Fruit fly (Drosophila melanogaster): ENCODE measurements around the gene CG31111.

Gene CG31111

DNA sequence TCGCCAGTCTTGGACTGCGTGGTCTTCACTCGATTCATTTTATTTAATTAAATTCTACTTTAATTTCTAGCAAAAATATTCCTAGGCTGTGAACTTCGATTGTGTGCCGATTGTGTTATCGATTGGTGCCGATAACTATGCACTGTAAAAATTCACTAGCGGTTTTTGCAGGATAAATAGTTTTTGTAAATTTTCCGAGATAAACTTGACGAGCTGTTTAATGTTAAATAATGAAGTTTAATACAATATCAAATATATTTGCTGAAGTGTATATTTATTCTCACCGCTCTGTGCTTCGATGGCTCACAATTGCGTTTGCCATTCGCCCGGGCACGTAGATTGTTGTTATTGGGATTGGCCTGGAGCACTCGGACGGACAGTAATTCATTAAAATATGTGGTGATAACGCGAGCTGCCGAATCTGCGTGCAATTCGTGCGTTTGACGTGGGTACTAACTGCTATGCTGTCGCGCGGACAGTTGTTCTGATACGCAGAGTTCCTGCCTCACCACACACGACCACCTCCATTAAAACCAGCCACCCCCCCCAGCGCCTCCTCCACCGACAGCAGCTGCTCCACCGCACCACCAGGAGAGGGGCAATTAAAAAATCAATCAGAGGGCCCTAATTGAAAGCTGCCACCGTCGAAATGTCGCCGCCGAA lies 31.0 kb downstream of the CG31111 start, which contains the start of the genes EMC6 and Hr96 (continued):
- peak; percentile 96 for TF ChIP-seq gem (tag; optimal IDR thresholded peaks at IDR 0.05)
- peak; percentile 83 for TF ChIP-seq CG6683 (GFP tag; optimal IDR thresholded peaks at IDR 0.05)
- peak; percentile 88 for TF ChIP-seq pzg (GFP tag; optimal IDR thresholded peaks at IDR 0.05)
- peak; percentile 71; the same call in 1 of the 2 replicates for TF ChIP-seq bowl (GFP tag; IDR thresholded peaks at IDR 0.05)
- peak; percentile 81 for TF ChIP-seq mirr (GFP tag; optimal IDR thresholded peaks at IDR 0.05)
- peak; percentile 93 for TF ChIP-seq Oaz (GFP tag; IDR thresholded peaks at IDR 0.05)
- TF ChIP-seq CG15011 (GFP tag; optimal IDR thresholded peaks at IDR 0.05), result peak; percentile 73
- peak; percentile 91 for TF ChIP-seq CG8944 (GFP tag; optimal IDR thresholded peaks at IDR 0.05)
- peak; percentile 87 for TF ChIP-seq cas (GFP tag; IDR thresholded peaks at IDR 0.05)
- TF ChIP-seq h (optimal IDR thresholded peaks at IDR 0.05), result no peak
- TF ChIP-seq MTF-1 (GFP tag; optimal IDR thresholded peaks at IDR 0.05; ENCODE audit: borderline replicate concordance), result peak; percentile 88
- peak; percentile 87 for TF ChIP-seq CG17385 (GFP tag; optimal IDR thresholded peaks at IDR 0.05)
- peak; percentile 71 for TF ChIP-seq CG31388 (GFP tag; optimal IDR thresholded peaks at IDR 0.05)
- TF ChIP-seq Gsc (GFP tag; IDR thresholded peaks at IDR 0.05), result peak; percentile 65
- TF ChIP-seq CG14965 (GFP tag; optimal IDR thresholded peaks at IDR 0.05; ENCODE audit: borderline replicate concordance), result peak; percentile 48
- TF ChIP-seq bigmax (GFP tag; optimal IDR thresholded peaks at IDR 0.05), result peak; percentile 30
- TF ChIP-seq Side (GFP tag; optimal IDR thresholded peaks at IDR 0.05), result peak; percentile 92
- peak; percentile 98 for TF ChIP-seq Aef1 (GFP tag; IDR thresholded peaks at IDR 0.05)
- TF ChIP-seq odd (GFP tag; optimal IDR thresholded peaks at IDR 0.05), result peak; percentile 79
- peak; percentile 95 for TF ChIP-seq crol (GFP tag; IDR thresholded peaks at IDR 0.05)
- peak; percentile 94 for TF ChIP-seq tin (GFP tag; optimal IDR thresholded peaks at IDR 0.05)
- TF ChIP-seq tap (tag; optimal IDR thresholded peaks at IDR 0.05), result peak; percentile 87
- peak; percentile 91 for TF ChIP-seq CG18619 (GFP tag; optimal IDR thresholded peaks at IDR 0.05)
- TF ChIP-seq CG7928 (GFP tag; optimal IDR thresholded peaks at IDR 0.05), result peak; percentile 68
- TF ChIP-seq MBD-R2 (GFP tag; IDR thresholded peaks at IDR 0.05), result peak; percentile 97
- TF ChIP-seq sc (optimal IDR thresholded peaks at IDR 0.05), result no peak
- TF ChIP-seq sc (GFP tag; optimal IDR thresholded peaks at IDR 0.05), result peak; percentile 77
- TF ChIP-seq Mrtf (GFP tag; IDR thresholded peaks at IDR 0.05), result peak; percentile 91
- peak; percentile 95 for TF ChIP-seq Ptx1 (GFP tag; IDR thresholded peaks at IDR 0.05)
- TF ChIP-seq CG2199 (GFP tag; IDR thresholded peaks at IDR 0.05), result peak; percentile 87; the same call in 2 of the 3 replicates
- TF ChIP-seq zen (tag; optimal IDR thresholded peaks at IDR 0.05), result peak; percentile 94
- TF ChIP-seq tup (GFP tag; optimal IDR thresholded peaks at IDR 0.05), result peak; percentile 91
- TF ChIP-seq Dfd (GFP tag; optimal IDR thresholded peaks at IDR 0.05), result no peak
- TF ChIP-seq CG1233 (GFP tag; optimal IDR thresholded peaks at IDR 0.05), result peak; percentile 87
- no peak for TF ChIP-seq CG8478 (optimal IDR thresholded peaks at IDR 0.05)
- peak; percentile 97 for TF ChIP-seq CG30403 (GFP tag; optimal IDR thresholded peaks at IDR 0.05)
- TF ChIP-seq CG32532 (GFP tag; IDR thresholded peaks at IDR 0.05), result peak; percentile 97
- TF ChIP-seq CG4617 (GFP tag; optimal IDR thresholded peaks at IDR 0.05; ENCODE audit: borderline replicate concordance), result peak; percentile 99
- peak; percentile 86 for TF ChIP-seq CG2116 (GFP tag; optimal IDR thresholded peaks at IDR 0.05)
- TF ChIP-seq pho (GFP tag; optimal IDR thresholded peaks at IDR 0.05), result peak; percentile 96
- peak; percentile 75 for TF ChIP-seq Hmx (GFP tag; optimal IDR thresholded peaks at IDR 0.05)
- TF ChIP-seq CG1529 (GFP tag; optimal IDR thresholded peaks at IDR 0.05), result peak; percentile 78
- peak; percentile 91 for TF ChIP-seq fd3F (GFP tag; optimal IDR thresholded peaks at IDR 0.05)
- TF ChIP-seq CG12071 (GFP tag; optimal IDR thresholded peaks at IDR 0.05), result peak; percentile 88
- TF ChIP-seq slp2 (GFP tag; optimal IDR thresholded peaks at IDR 0.05), result peak; percentile 91
- TF ChIP-seq CG18764 (GFP tag; optimal IDR thresholded peaks at IDR 0.05), result peak; percentile 90
- TF ChIP-seq stwl (tag; optimal IDR thresholded peaks at IDR 0.05), result peak; percentile 80
- TF ChIP-seq CG30020 (tag; optimal IDR thresholded peaks at IDR 0.05), result peak; percentile 79
- TF ChIP-seq CG13123 (GFP tag; optimal IDR thresholded peaks at IDR 0.05), result no peak
- peak; percentile 95 for TF ChIP-seq zfh2 (GFP tag; optimal IDR thresholded peaks at IDR 0.05)
- peak; percentile 29 for TF ChIP-seq pfk (GFP tag; optimal IDR thresholded peaks at IDR 0.05)
